Fruit fly (Drosophila melanogaster) whole organism, embryonic: Measurements from ENCODE around the gene CG17376.

ENCODE experiments used
- C15 ChIP-seq: fragments of 200-800 bp; sonication (Bioruptor generic); IDR thresholded peaks from 3 replicates; pipeline ENCODE4 v1.3.6; 2022; ENCODE audit warnings: missing biosample characterization, missing genetic modification characterization
- CG10431 ChIP-seq: fragments of 200-800 bp; sonication (Bioruptor generic); optimal IDR thresholded peaks from 3 replicates; lab custom pipeline; 2018; ENCODE audit warnings: missing biosample characterization, mild to moderate bottlenecking, missing genetic modification characterization
- CG11695 ChIP-seq: fragments of 200-800 bp; sonication (Bioruptor generic); IDR thresholded peaks from 3 replicates; pipeline ENCODE4 v1.3.6; 2022; ENCODE audit warnings: missing biosample characterization, missing genetic modification characterization
- CG11723 ChIP-seq: fragments of 200-800 bp; sonication (Bioruptor generic); optimal IDR thresholded peaks from 2 replicates; lab custom pipeline; 2017; ENCODE audit warnings: missing biosample characterization, mild to moderate bottlenecking, missing genetic modification characterization
- CG12104 ChIP-seq: fragments of 200-800 bp; sonication (Bioruptor generic); optimal IDR thresholded peaks from 3 replicates; lab custom pipeline; 2016; ENCODE audit warnings: missing biosample characterization, missing genetic modification characterization
- CG1233 ChIP-seq: fragments of 200-800 bp; sonication (Bioruptor generic); optimal IDR thresholded peaks from 4 replicates; lab custom pipeline; 2018; ENCODE audit warnings: missing biosample characterization, mild to moderate bottlenecking, missing genetic modification characterization
- CG12391 ChIP-seq: fragments of 200-800 bp; sonication (Bioruptor generic); optimal IDR thresholded peaks from 3 replicates; lab custom pipeline; 2018; ENCODE audit warnings: missing biosample characterization, mild to moderate bottlenecking, missing genetic modification characterization, moderate library complexity
- CG14710 ChIP-seq: fragments of 200-800 bp; sonication (Bioruptor generic); optimal IDR thresholded peaks from 3 replicates; lab custom pipeline; 2019; ENCODE audit warnings: missing biosample characterization, mild to moderate bottlenecking, missing genetic modification characterization, moderate library complexity
- CG1603 ChIP-seq: fragments of 200-800 bp; sonication (Bioruptor generic); optimal IDR thresholded peaks from 2 replicates; lab custom pipeline; 2019; ENCODE audit warnings: missing biosample characterization, mild to moderate bottlenecking, missing genetic modification characterization, moderate library complexity
- CG17568 ChIP-seq: fragments of 200-800 bp; sonication (Bioruptor generic); optimal IDR thresholded peaks from 2 replicates; lab custom pipeline; 2018; ENCODE audit warnings: missing biosample characterization, mild to moderate bottlenecking, missing genetic modification characterization, moderate library complexity
- CG17802 ChIP-seq: fragments of 200-800 bp; sonication (Bioruptor generic); optimal IDR thresholded peaks from 2 replicates; lab custom pipeline; 2018; ENCODE audit warnings: missing biosample characterization, mild to moderate bottlenecking, missing genetic modification characterization, moderate library complexity
- CG3281 ChIP-seq: fragments of 200-800 bp; sonication (Bioruptor generic); optimal IDR thresholded peaks from 3 replicates; lab custom pipeline; 2017; ENCODE audit warnings: missing biosample characterization, mild to moderate bottlenecking, missing genetic modification characterization
- CG33557 ChIP-seq: fragments of 200-800 bp; sonication (Bioruptor generic); optimal IDR thresholded peaks from 2 replicates; lab custom pipeline; 2019; ENCODE audit warnings: missing biosample characterization, mild to moderate bottlenecking, missing genetic modification characterization, moderate library complexity
- CG3995 ChIP-seq: fragments of 200-800 bp; sonication (Bioruptor generic); optimal IDR thresholded peaks from 3 replicates; lab custom pipeline; 2016; ENCODE audit warnings: missing biosample characterization, missing genetic modification characterization
- CG6654 ChIP-seq: fragments of 200-800 bp; sonication (Bioruptor generic); optimal IDR thresholded peaks from 2 replicates; lab custom pipeline; 2017; ENCODE audit warnings: missing biosample characterization, mild to moderate bottlenecking, missing genetic modification characterization
- CG6689 ChIP-seq: fragments of 200-800 bp; sonication (Bioruptor generic); IDR thresholded peaks from 2 replicates; pipeline ENCODE4 v1.3.6; 2022; ENCODE audit warnings: missing biosample characterization, missing genetic modification characterization
- CG7357 ChIP-seq: fragments of 200-800 bp; sonication (Bioruptor generic); IDR thresholded peaks from 3 replicates; pipeline ENCODE4 v1.3.6; 2022; ENCODE audit warnings: missing biosample characterization, missing genetic modification characterization
- CG7556 ChIP-seq: fragments of 200-800 bp; sonication (Bioruptor generic); optimal IDR thresholded peaks from 2 replicates; lab custom pipeline; 2017; ENCODE audit warnings: missing biosample characterization, mild to moderate bottlenecking, missing genetic modification characterization
- CG7745 ChIP-seq: fragments of 200-800 bp; sonication (Bioruptor generic); optimal IDR thresholded peaks from 2 replicates; lab custom pipeline; 2018; ENCODE audit warnings: missing biosample characterization, mild to moderate bottlenecking, missing genetic modification characterization, moderate library complexity
- CG8290 ChIP-seq, 3 experiments: fragments of 200-800 bp; sonication (Bioruptor generic); optimal IDR thresholded peaks; 2 replicates each; lab custom pipeline; 2016 to 2019; ENCODE audit warnings: missing biosample characterization in 3 of 3, missing genetic modification characterization in 3 of 3, mild to moderate bottlenecking in 2 of 3, moderate library complexity in 1 of 3
- CHES-1-like ChIP-seq: fragments of 200-800 bp; sonication (Bioruptor generic); optimal IDR thresholded peaks from 2 replicates; lab custom pipeline; 2016; ENCODE audit warnings: missing biosample characterization, missing genetic modification characterization
- D ChIP-seq, 2 experiments: fragments of 200-800 bp in 1 of 2; fragments of >200 bp in 1 of 2; sonication (Bioruptor generic) in 1 of 2; optimal IDR thresholded peaks; 2 replicates in 1 of 2; 3 replicates in 1 of 2; lab custom pipeline; 2017; ENCODE audit warnings: mild to moderate bottlenecking in 1 of 2, missing biosample characterization in 1 of 2, missing genetic modification characterization in 1 of 2, missing genetic modification reagents in 1 of 2
- D19B ChIP-seq: fragments of 200-800 bp; sonication (Bioruptor generic); optimal IDR thresholded peaks from 2 replicates; lab custom pipeline; 2017; ENCODE audit warnings: missing biosample characterization, mild to moderate bottlenecking, missing genetic modification characterization
- Drgx ChIP-seq: fragments of 200-800 bp; sonication (Bioruptor generic); IDR thresholded peaks from 2 replicates; pipeline ENCODE4 v1.3.6; 2022; ENCODE audit warnings: missing biosample characterization, missing genetic modification characterization
- E2f1 ChIP-seq: fragments of 200-800 bp; sonication (Bioruptor generic); IDR thresholded peaks from 2 replicates; pipeline ENCODE4 v1.3.6; 2022; ENCODE audit warnings: missing biosample characterization, missing genetic modification characterization
- H15 ChIP-seq: fragments of 200-800 bp; sonication (Bioruptor generic); IDR thresholded peaks from 3 replicates; pipeline ENCODE4 v1.3.6; 2022; ENCODE audit warnings: missing biosample characterization, missing genetic modification characterization
- NfI ChIP-seq: fragments of 200-800 bp; sonication (Bioruptor generic); optimal IDR thresholded peaks from 3 replicates; lab custom pipeline; 2018; ENCODE audit warnings: missing biosample characterization, mild to moderate bottlenecking, missing genetic modification characterization, moderate library complexity
- Optix ChIP-seq: fragments of 200-800 bp; sonication (Bioruptor generic); IDR thresholded peaks from 3 replicates; pipeline ENCODE4 v1.3.6; 2022; ENCODE audit warnings: missing biosample characterization, missing genetic modification characterization
- Pdp1 ChIP-seq, 2 experiments: fragments of 200-800 bp; sonication (Bioruptor generic); optimal IDR thresholded peaks; 3 replicates each; lab custom pipeline; 2016; ENCODE audit warnings: missing biosample characterization in 2 of 2, missing genetic modification characterization in 2 of 2, mild to moderate bottlenecking in 1 of 2, moderate library complexity in 1 of 2
- Sry-β ChIP-seq: fragments of 200-800 bp; sonication (Bioruptor generic); optimal IDR thresholded peaks from 2 replicates; lab custom pipeline; 2018; ENCODE audit warnings: missing biosample characterization, mild to moderate bottlenecking, missing genetic modification characterization, moderate library complexity
- Sry-δ ChIP-seq: fragments of 200-800 bp; sonication (Bioruptor generic); optimal IDR thresholded peaks from 2 replicates; lab custom pipeline; 2016; ENCODE audit warnings: missing biosample characterization, missing genetic modification characterization
- bsh ChIP-seq, 2 experiments: fragments of 200-800 bp; sonication (Bioruptor generic); optimal IDR thresholded peaks; 2 replicates each; lab custom pipeline; 2017 to 2018; ENCODE audit warnings: mild to moderate bottlenecking in 2 of 2, missing biosample characterization in 2 of 2, missing genetic modification characterization in 2 of 2, moderate library complexity in 1 of 2
- cg ChIP-seq: fragments of 200-800 bp; sonication (Bioruptor generic); optimal IDR thresholded peaks from 3 replicates; lab custom pipeline; 2019; ENCODE audit warnings: missing biosample characterization, mild to moderate bottlenecking, missing genetic modification characterization, moderate library complexity
- dmrt11E ChIP-seq: fragments of 200-800 bp; sonication (Bioruptor generic); optimal IDR thresholded peaks from 3 replicates; lab custom pipeline; 2018; ENCODE audit warnings: missing biosample characterization, mild to moderate bottlenecking, missing genetic modification characterization, moderate library complexity
- eve ChIP-seq, 2 experiments: fragments of >200 bp; optimal IDR thresholded peaks; 2 replicates each; lab custom pipeline; 2017; ENCODE audit warnings: missing biosample characterization in 2 of 2, missing genetic modification characterization in 2 of 2
- fd102C ChIP-seq: fragments of 200-800 bp; sonication (Bioruptor generic); optimal IDR thresholded peaks from 2 replicates; lab custom pipeline; 2018; ENCODE audit warnings: missing biosample characterization, mild to moderate bottlenecking, missing genetic modification characterization, moderate library complexity
- lola ChIP-seq, 3 experiments: fragments of >200 bp in 2 of 3; fragments of 200-800 bp in 1 of 3; sonication (Bioruptor generic) in 1 of 3; optimal IDR thresholded peaks; 2 replicates each; lab custom pipeline; 2017 to 2019; ENCODE audit warnings: missing biosample characterization in 3 of 3, missing genetic modification characterization in 3 of 3, mild to moderate bottlenecking in 1 of 3, moderate library complexity in 1 of 3
- nom ChIP-seq: fragments of 200-800 bp; sonication (Bioruptor generic); optimal IDR thresholded peaks from 2 replicates; lab custom pipeline; 2017; ENCODE audit warnings: missing biosample characterization, missing genetic modification characterization, mild to moderate bottlenecking, moderate library complexity, missing genetic modification reagents
- pho ChIP-seq: fragments of 200-800 bp; sonication (Bioruptor generic); optimal IDR thresholded peaks from 2 replicates; lab custom pipeline; 2016; ENCODE audit warnings: missing biosample characterization, missing genetic modification characterization
- sc ChIP-seq, 3 experiments: fragments of >200 bp in 2 of 3; fragments of 200-800 bp in 1 of 3; sonication (Bioruptor generic) in 1 of 3; optimal IDR thresholded peaks; 2 replicates in 2 of 3; 3 replicates in 1 of 3; lab custom pipeline; 2017; ENCODE audit warnings: mild to moderate bottlenecking in 1 of 3, missing biosample characterization in 1 of 3, missing genetic modification characterization in 1 of 3, missing genetic modification reagents in 1 of 3
- sens-2 ChIP-seq: fragments of 200-800 bp; sonication (Bioruptor generic); IDR thresholded peaks from 2 replicates; pipeline ENCODE4 v1.3.6; 2022; ENCODE audit warnings: missing biosample characterization, missing genetic modification characterization
- seq ChIP-seq: fragments of 200-800 bp; sonication (Bioruptor generic); IDR thresholded peaks from 2 replicates; pipeline ENCODE4 v1.3.6; 2022; ENCODE audit warnings: missing biosample characterization, missing genetic modification characterization
- so ChIP-seq: fragments of 200-800 bp; sonication (Bioruptor generic); IDR thresholded peaks from 3 replicates; pipeline ENCODE4 v1.3.6; 2022; ENCODE audit warnings: missing biosample characterization, missing genetic modification characterization
- stwl ChIP-seq: fragments of 200-800 bp; sonication (Bioruptor generic); optimal IDR thresholded peaks from 3 replicates; lab custom pipeline; 2018; ENCODE audit warnings: missing biosample characterization, mild to moderate bottlenecking, missing genetic modification characterization, moderate library complexity
- zfh2 ChIP-seq: fragments of 200-800 bp; sonication (Bioruptor generic); optimal IDR thresholded peaks from 2 replicates; lab custom pipeline; 2016; ENCODE audit warnings: missing biosample characterization, missing genetic modification characterization

Gene CG17376

DNA sequence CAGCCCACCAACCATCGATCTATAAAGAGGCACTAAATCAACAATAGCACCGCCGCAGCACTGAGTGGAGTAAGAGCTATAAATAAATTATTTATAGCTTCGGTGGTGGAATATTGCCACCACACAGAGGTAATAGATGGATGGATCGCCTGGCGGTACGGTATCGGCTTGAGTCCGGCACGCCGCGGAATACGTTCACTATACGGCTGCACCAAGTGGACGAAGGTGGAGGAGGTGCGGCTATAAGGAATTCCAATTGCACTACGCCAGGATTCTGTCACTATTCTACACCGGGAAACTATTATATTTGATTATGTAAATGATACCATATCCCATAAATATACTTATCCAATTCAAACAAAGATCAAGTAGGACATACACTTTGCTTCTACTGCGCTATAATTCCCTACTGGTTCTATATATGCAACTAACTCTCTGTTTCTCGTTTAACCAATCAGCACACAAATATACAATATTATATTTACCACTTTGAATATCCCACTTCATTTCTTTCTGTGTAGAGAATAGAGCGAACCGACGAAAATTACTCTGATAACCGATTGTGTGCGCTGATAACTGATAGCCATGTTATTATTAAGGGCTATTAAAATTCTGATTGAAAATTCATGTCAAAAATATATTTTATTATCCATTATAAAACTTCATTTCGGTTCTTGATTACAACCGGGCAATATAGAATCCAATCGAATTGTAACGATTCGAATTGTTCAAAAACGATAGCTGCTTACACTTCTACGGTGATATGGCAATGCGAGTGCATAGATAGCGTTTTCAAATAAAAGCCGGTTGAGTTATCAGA lies 18.7 kb upstream of the CG17376 start (continued):
- peak; percentile 28 for TF ChIP-seq CG7556
- TF ChIP-seq CG12104 (GFP tag; lab: Kevin White, UChicago): peak; percentile 17
- peak; percentile 40; the same call in 1 of the 2 replicates for TF ChIP-seq CG6689
- TF ChIP-seq Pdp1 (GFP tag; optimal IDR thresholded peaks at IDR 0.05; lab: Kevin White, UChicago): peak in 1 of 2 experiments; percentile 26
- peak; percentile 67 for TF ChIP-seq dmrt11E (tag; lab: Kevin White, UChicago)
- TF ChIP-seq CG12391 (tag; lab: Kevin White, UChicago): peak; percentile 53
- TF ChIP-seq so: 0 out of 3 replicates have a peak, but pooled peaks have one; percentile 20

DNA sequence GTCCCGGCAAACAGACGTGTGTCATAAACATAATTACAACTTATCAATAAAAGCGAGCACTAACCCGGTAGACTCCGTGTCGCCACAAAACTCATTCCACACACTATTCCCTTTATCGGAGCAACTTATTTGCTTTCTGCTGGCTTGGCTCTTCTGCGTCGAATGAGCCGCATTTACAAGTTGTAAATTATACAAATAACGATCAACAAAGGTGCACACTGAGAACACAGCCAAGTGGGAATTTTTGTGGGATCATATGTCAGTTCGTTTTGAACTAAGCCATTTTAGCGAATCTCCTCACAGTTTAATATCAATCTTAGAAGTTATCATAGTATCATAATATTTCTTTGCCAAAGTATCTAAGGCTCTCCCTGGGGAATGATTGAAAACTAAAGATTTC lies 17.7 kb upstream of the CG17376 start:
- TF ChIP-seq seq (no peak), nom (no peak), CHES-1-like (GFP tag; lab: Kevin White, UChicago) (no peak), CG1233 (GFP tag; lab: Kevin White, UChicago) (peak; percentile 4), H15 (GFP tag; lab: Robert Waterston, UW) (no peak), CG11723 (GFP tag; lab: Kevin White, UChicago) (no peak), bsh (GFP tag; optimal IDR thresholded peaks at IDR 0.05; lab: Kevin White, UChicago) (peak in 1 of 2 experiments; percentile 32), CG10431 (peak; percentile 15), E2f1 (GFP tag; lab: Robert Waterston, UW) (no peak), CG17802 (tag; lab: Kevin White, UChicago) (no peak), CG11695 (GFP tag; lab: Robert Waterston, UW) (no peak), Drgx (GFP tag; lab: Robert Waterston, UW) (no peak), cg (GFP tag; lab: Kevin White, UChicago) (no peak), sens-2 (GFP tag; lab: Robert Waterston, UW) (peak; percentile 55; the same call in 1 of the 2 replicates), CG33557 (GFP tag; lab: Kevin White, UChicago) (peak; percentile 35), Optix (GFP tag; lab: Robert Waterston, UW) (no peak), D (optimal IDR thresholded peaks at IDR 0.05; lab: Kevin White, UChicago) (no peak), D (GFP tag; optimal IDR thresholded peaks at IDR 0.05; lab: Kevin White, UChicago) (peak; percentile 31), CG8290 (GFP tag; optimal IDR thresholded peaks at IDR 0.05; lab: Kevin White, UChicago) (no peak), CG8290 (tag; optimal IDR thresholded peaks at IDR 0.05; lab: Kevin White, UChicago) (peak in 1 of 2 experiments; percentile 10), Sry-β (GFP tag; lab: Kevin White, UChicago) (no peak), CG6654 (GFP tag; lab: Kevin White, UChicago) (no peak), lola (GFP tag; optimal IDR thresholded peaks at IDR 0.05; lab: Kevin White, UChicago) (peak in 1 of 3 experiments; percentile 34), CG7357 (no peak), CG7745 (tag; lab: Kevin White, UChicago) (peak; percentile 20), eve (GFP tag; optimal IDR thresholded peaks at IDR 0.05; lab: Kevin White, UChicago) (no peak), CG3995 (no peak), zfh2 (GFP tag; lab: Kevin White, UChicago) (no peak), pho (GFP tag; lab: Kevin White, UChicago) (no peak), C15 (GFP tag; lab: Robert Waterston, UW) (no peak), fd102C (peak; percentile 44), CG1603 (tag; lab: Kevin White, UChicago) (peak; percentile 41), sc (optimal IDR thresholded peaks at IDR 0.05; lab: Kevin White, UChicago) (no peak), sc (GFP tag; optimal IDR thresholded peaks at IDR 0.05; lab: Kevin White, UChicago) (peak; percentile 42), D19B (GFP tag; lab: Kevin White, UChicago) (no peak), Sry-δ (GFP tag; lab: Kevin White, UChicago) (no peak), CG17568 (GFP tag; lab: Kevin White, UChicago) (peak; percentile 15), CG3281 (GFP tag; lab: Kevin White, UChicago) (no peak), NfI (GFP tag; lab: Kevin White, UChicago) (no peak), stwl (tag; lab: Kevin White, UChicago) (no peak), CG14710 (peak; percentile 21)
